In genomic region chr3L:4603439-4603838, dm6 we compare ENCODE assay signal across 2 fruit fly cellular contexts.
TF ChIP-seq lines count a peak whose summit lies in the region.

No protein-coding gene starts in this region.

TF ChIP-seq in whole organism, embryonic, 481 proteins besides CTCF, POLR2A, EP300 and RAD21 (continued from another document and continues in another):
- no peak for TF ChIP-seq NfI (GFP tag; optimal IDR thresholded peaks at IDR 0.05; lab: Kevin White, UChicago)
- no peak for TF ChIP-seq CG7786 (GFP tag; optimal IDR thresholded peaks at IDR 0.05; lab: Kevin White, UChicago)
- TF ChIP-seq ac (GFP tag; optimal IDR thresholded peaks at IDR 0.05; lab: Kevin White, UChicago), result no peak
- no peak for TF ChIP-seq CG15479 (GFP tag; optimal IDR thresholded peaks at IDR 0.05; lab: Kevin White, UChicago)
- no peak for TF ChIP-seq CG7928 (GFP tag; optimal IDR thresholded peaks at IDR 0.05; lab: Kevin White, UChicago)
- TF ChIP-seq CG17361 (GFP tag; IDR thresholded peaks at IDR 0.05; lab: Robert Waterston, UW), result peak; percentile 36; the same call in 1 of the 3 replicates
- peak; percentile 69 for TF ChIP-seq Xrp1 (GFP tag; IDR thresholded peaks at IDR 0.05; lab: Robert Waterston, UW)
- peak; percentile 45 for TF ChIP-seq BtbVII (GFP tag; optimal IDR thresholded peaks at IDR 0.05; lab: Kevin White, UChicago)
- TF ChIP-seq tx (GFP tag; optimal IDR thresholded peaks at IDR 0.05; lab: Kevin White, UChicago), result no peak
- TF ChIP-seq Blimp-1 (GFP tag; optimal IDR thresholded peaks at IDR 0.05; lab: Kevin White, UChicago), result peak; percentile 59
- peak; percentile 58 for TF ChIP-seq CG18262 (tag; optimal IDR thresholded peaks at IDR 0.05; lab: Kevin White, UChicago)
- TF ChIP-seq CG2129 (GFP tag; IDR thresholded peaks at IDR 0.05; lab: Robert Waterston, UW; ENCODE audit: partially characterized antibody), result no peak
- peak; percentile 75 for TF ChIP-seq gem (tag; optimal IDR thresholded peaks at IDR 0.05; lab: Kevin White, UChicago)
- TF ChIP-seq HLH4C (GFP tag; IDR thresholded peaks at IDR 0.05; lab: Robert Waterston, UW; ENCODE audit: partially characterized antibody), result no peak
- peak; percentile 65 for TF ChIP-seq CG18599 (GFP tag; optimal IDR thresholded peaks at IDR 0.05; lab: Kevin White, UChicago)
- peak; percentile 31 for TF ChIP-seq nmo (GFP tag; optimal IDR thresholded peaks at IDR 0.05; lab: Kevin White, UChicago)
- TF ChIP-seq CG10147 (GFP tag; optimal IDR thresholded peaks at IDR 0.05; lab: Kevin White, UChicago), result peak; percentile 22
- TF ChIP-seq Fer3 (tag; optimal IDR thresholded peaks at IDR 0.05; lab: Kevin White, UChicago), result peak; percentile 58
- no peak for TF ChIP-seq p53 (GFP tag; optimal IDR thresholded peaks at IDR 0.05; lab: Kevin White, UChicago)
- TF ChIP-seq otp (GFP tag; IDR thresholded peaks at IDR 0.05; lab: Robert Waterston, UW), result no peak
- TF ChIP-seq Bdp1 (GFP tag; optimal IDR thresholded peaks at IDR 0.05; lab: Kevin White, UChicago), result no peak
- TF ChIP-seq CG32767 (GFP tag; IDR thresholded peaks at IDR 0.05; lab: Robert Waterston, UW), result no peak
- TF ChIP-seq CG3726 (GFP tag; IDR thresholded peaks at IDR 0.05; lab: Robert Waterston, UW), result no peak
- no peak for TF ChIP-seq CG12769 (tag; optimal IDR thresholded peaks at IDR 0.05; lab: Kevin White, UChicago)
- TF ChIP-seq CG17829 (tag; optimal IDR thresholded peaks at IDR 0.05; lab: Kevin White, UChicago), result peak; percentile 43
- TF ChIP-seq CG6175 (GFP tag; IDR thresholded peaks at IDR 0.05; lab: Robert Waterston, UW), result no peak
- TF ChIP-seq E2f1 (GFP tag; IDR thresholded peaks at IDR 0.05; lab: Robert Waterston, UW), result no peak
- TF ChIP-seq HLH3B (GFP tag; IDR thresholded peaks at IDR 0.05; lab: Robert Waterston, UW), result 0 out of 2 replicates have a peak, but pooled peaks have one; percentile 30
- TF ChIP-seq CG18764 (GFP tag; optimal IDR thresholded peaks at IDR 0.05; lab: Kevin White, UChicago), result no peak
- TF ChIP-seq schlank (tag; optimal IDR thresholded peaks at IDR 0.05; lab: Kevin White, UChicago), result no peak
- TF ChIP-seq CG2120 (GFP tag; optimal IDR thresholded peaks at IDR 0.05; lab: Kevin White, UChicago), result peak; percentile 6
- TF ChIP-seq CG2712 (tag; optimal IDR thresholded peaks at IDR 0.05; lab: Kevin White, UChicago), result peak; percentile 66
- TF ChIP-seq ttk (GFP tag; IDR thresholded peaks at IDR 0.05; lab: Robert Waterston, UW), result no peak
- no peak for TF ChIP-seq croc (GFP tag; conservative IDR thresholded peaks at IDR 0.05; lab: Robert Waterston, UW)
- TF ChIP-seq MESR4 (GFP tag; optimal IDR thresholded peaks at IDR 0.05; lab: Kevin White, UChicago), result no peak
- no peak for TF ChIP-seq CG3847 (GFP tag; IDR thresholded peaks at IDR 0.05; lab: Robert Waterston, UW)
- no peak for TF ChIP-seq al (GFP tag; IDR thresholded peaks at IDR 0.05; lab: Robert Waterston, UW)
- TF ChIP-seq Stat92E (GFP tag; optimal IDR thresholded peaks at IDR 0.05; lab: Kevin White, UChicago), result no peak
- peak; percentile 57 for TF ChIP-seq ap (GFP tag; IDR thresholded peaks at IDR 0.05; lab: Robert Waterston, UW)
- no peak for TF ChIP-seq CG6272 (GFP tag; IDR thresholded peaks at IDR 0.05; lab: Robert Waterston, UW)
- TF ChIP-seq CG17359 (tag; optimal IDR thresholded peaks at IDR 0.05; lab: Kevin White, UChicago), result peak; percentile 40
- TF ChIP-seq tna (GFP tag; IDR thresholded peaks at IDR 0.05; lab: Robert Waterston, UW; ENCODE audit: partially characterized antibody), result no peak
- TF ChIP-seq Oli (tag; optimal IDR thresholded peaks at IDR 0.05; lab: Kevin White, UChicago), result peak; percentile 45
- TF ChIP-seq D19B (GFP tag; optimal IDR thresholded peaks at IDR 0.05; lab: Kevin White, UChicago), result no peak
- peak; percentile 1 for TF ChIP-seq lilli (GFP tag; optimal IDR thresholded peaks at IDR 0.05; lab: Kevin White, UChicago)
- TF ChIP-seq chn (GFP tag; optimal IDR thresholded peaks at IDR 0.05; lab: Kevin White, UChicago), result no peak
- peak; percentile 27; the same call in 1 of the 3 replicates for TF ChIP-seq Dbx (GFP tag; IDR thresholded peaks at IDR 0.05; lab: Robert Waterston, UW)
- TF ChIP-seq gsb-n (tag; optimal IDR thresholded peaks at IDR 0.05; lab: Kevin White, UChicago), result peak; percentile 49
- TF ChIP-seq Mrtf (GFP tag; IDR thresholded peaks at IDR 0.05; lab: Robert Waterston, UW), result no peak
- TF ChIP-seq Eip74EF (GFP tag; optimal IDR thresholded peaks at IDR 0.05; lab: Kevin White, UChicago), result peak in 1 of 2 experiments; percentile 19
- TF ChIP-seq CG12942 (GFP tag; optimal IDR thresholded peaks at IDR 0.05; lab: Kevin White, UChicago), result no peak
- no peak for TF ChIP-seq prd (optimal IDR thresholded peaks at IDR 0.05; lab: Kevin White, UChicago)
- peak; percentile 63 for TF ChIP-seq prd (GFP tag; IDR thresholded peaks at IDR 0.05; lab: Robert Waterston, UW)
- TF ChIP-seq Ravus (GFP tag; IDR thresholded peaks at IDR 0.05; lab: Robert Waterston, UW), result peak; percentile 23
- TF ChIP-seq cas (GFP tag; IDR thresholded peaks at IDR 0.05; lab: Robert Waterston, UW), result no peak
- no peak for TF ChIP-seq jumu (GFP tag; optimal IDR thresholded peaks at IDR 0.05; lab: Kevin White, UChicago)
- TF ChIP-seq CG13296 (GFP tag; optimal IDR thresholded peaks at IDR 0.05; lab: Kevin White, UChicago), result no peak
- no peak for TF ChIP-seq Taf1 (GFP tag; IDR thresholded peaks at IDR 0.05; lab: Robert Waterston, UW)
- TF ChIP-seq CG33557 (GFP tag; optimal IDR thresholded peaks at IDR 0.05; lab: Kevin White, UChicago), result no peak
- peak; percentile 58 for TF ChIP-seq Atf6 (GFP tag; IDR thresholded peaks at IDR 0.05; lab: Robert Waterston, UW)
- no peak for TF ChIP-seq NC2α (GFP tag; optimal IDR thresholded peaks at IDR 0.05; lab: Kevin White, UChicago)
- no peak for TF ChIP-seq B-H2 (GFP tag; optimal IDR thresholded peaks at IDR 0.05; lab: Kevin White, UChicago)
- TF ChIP-seq CG16779 (GFP tag; IDR thresholded peaks at IDR 0.05; lab: Robert Waterston, UW), result no peak
- peak; percentile 46 for TF ChIP-seq CG7556 (GFP tag; optimal IDR thresholded peaks at IDR 0.05; lab: Kevin White, UChicago)
- no peak for TF ChIP-seq Dad (GFP tag; optimal IDR thresholded peaks at IDR 0.05; lab: Kevin White, UChicago)
- peak; percentile 0 for TF ChIP-seq CG13775 (GFP tag; optimal IDR thresholded peaks at IDR 0.05; lab: Kevin White, UChicago)
- TF ChIP-seq CG15601 (tag; optimal IDR thresholded peaks at IDR 0.05; lab: Kevin White, UChicago), result peak; percentile 23
- TF ChIP-seq bigmax (GFP tag; optimal IDR thresholded peaks at IDR 0.05; lab: Kevin White, UChicago), result no peak

TF ChIP-seq in whole organism, prepupa, 60 proteins besides CTCF, POLR2A, EP300 and RAD21 (continued from another document):
- TF ChIP-seq Eip93F (GFP tag; optimal IDR thresholded peaks at IDR 0.05; lab: Kevin White, UChicago), result no peak
- no peak for TF ChIP-seq CG6276 (GFP tag; optimal IDR thresholded peaks at IDR 0.05; lab: Kevin White, UChicago)
- no peak for TF ChIP-seq spab (GFP tag; optimal IDR thresholded peaks at IDR 0.05; lab: Kevin White, UChicago)
- TF ChIP-seq CG11294 (GFP tag; IDR thresholded peaks at IDR 0.05; lab: Robert Waterston, UW), result no peak
- TF ChIP-seq cyc (GFP tag; optimal IDR thresholded peaks at IDR 0.05; lab: Kevin White, UChicago), result no peak
- TF ChIP-seq fd59A (GFP tag; optimal IDR thresholded peaks at IDR 0.05; lab: Kevin White, UChicago), result peak; percentile 8
- TF ChIP-seq CG3919 (GFP tag; optimal IDR thresholded peaks at IDR 0.05; lab: Kevin White, UChicago), result no peak
